Fruit fly (Drosophila melanogaster): Measurements from ENCODE around the gene CG15533.

DNA sequence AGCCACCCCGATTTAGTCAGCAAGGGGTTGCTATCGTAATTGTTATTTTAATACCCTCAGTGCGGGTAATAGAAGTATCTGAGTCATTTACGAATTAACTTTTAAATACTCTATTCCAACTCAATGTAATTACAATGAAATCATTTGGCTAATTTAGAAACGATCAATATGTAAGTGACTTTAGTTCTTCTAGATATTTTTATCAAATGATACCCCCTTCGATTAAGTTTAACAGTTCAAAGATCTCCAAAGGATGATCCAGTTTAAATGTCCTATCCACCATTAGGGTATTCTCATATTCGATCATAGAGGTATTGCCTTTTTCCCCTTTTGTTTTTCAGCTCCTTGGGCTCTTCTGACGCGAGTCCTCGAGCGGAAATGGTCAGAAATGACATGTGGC is 34.7 kb upstream of the CG15533 start:
- TF ChIP-seq Clk (GFP tag; optimal IDR thresholded peaks at IDR 0.05) (no peak), CG33017 (tag; optimal IDR thresholded peaks at IDR 0.05) (no peak), cnc (optimal IDR thresholded peaks at IDR 0.05) (no peak), CG7045 (GFP tag; optimal IDR thresholded peaks at IDR 0.05) (no peak), CG14711 (tag; optimal IDR thresholded peaks at IDR 0.05) (no peak), kay (GFP tag; ENCODE audit: borderline replicate concordance) (no peak), pad (GFP tag; optimal IDR thresholded peaks at IDR 0.05) (no peak), bab1 (GFP tag; optimal IDR thresholded peaks at IDR 0.05) (no peak), CG5204 (GFP tag; optimal IDR thresholded peaks at IDR 0.05) (no peak), cic (GFP tag; optimal IDR thresholded peaks at IDR 0.05) (no peak), Hr96 (GFP tag; optimal IDR thresholded peaks at IDR 0.05) (no peak), tj (GFP tag; optimal IDR thresholded peaks at IDR 0.05) (no peak), Mnt (GFP tag; optimal IDR thresholded peaks at IDR 0.05) (no peak), Crg-1 (GFP tag; optimal IDR thresholded peaks at IDR 0.05) (no peak)
